Fruit fly (Drosophila melanogaster): ENCODE measurements around the gene Tcs6.

DNA sequence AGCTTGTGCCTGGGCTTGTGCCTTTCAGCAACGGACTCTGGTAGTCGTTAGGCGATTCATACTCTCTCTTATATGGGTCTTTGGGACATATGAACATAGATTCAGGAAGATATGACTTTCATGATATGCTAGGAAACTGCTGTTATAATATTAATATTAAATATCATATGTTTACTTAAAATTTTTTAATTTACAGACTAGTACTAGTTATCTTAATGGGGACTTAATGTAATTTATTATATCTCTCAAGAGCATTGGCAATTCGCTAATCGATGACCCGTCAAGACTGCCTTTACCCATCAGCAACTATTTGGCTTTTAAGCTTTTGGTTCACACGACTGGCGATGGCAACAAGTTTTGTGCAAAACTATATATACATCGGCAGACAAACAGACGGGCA lies 38.8 kb downstream of the Tcs6 start:
- TF ChIP-seq EcR (GFP tag; optimal IDR thresholded peaks at IDR 0.05) (no peak), usp (GFP tag; optimal IDR thresholded peaks at IDR 0.05) (no peak), psq (optimal IDR thresholded peaks at IDR 0.05) (no peak), pan (optimal IDR thresholded peaks at IDR 0.05) (no peak), Dll (optimal IDR thresholded peaks at IDR 0.05) (no peak), CG8478 (optimal IDR thresholded peaks at IDR 0.05) (no peak)

Data from whole organism.